Fruit fly (Drosophila melanogaster) whole organism, larva: ENCODE data around the gene UBL3.

Experiments used
- noc ChIP-seq: fragments of 200-800 bp; sonication (Bioruptor generic); optimal IDR thresholded peaks from 3 replicates; lab custom pipeline; 2019; ENCODE audit warnings: missing biosample characterization, mild to moderate bottlenecking, missing genetic modification characterization, moderate library complexity

UBL3 gene

DNA sequence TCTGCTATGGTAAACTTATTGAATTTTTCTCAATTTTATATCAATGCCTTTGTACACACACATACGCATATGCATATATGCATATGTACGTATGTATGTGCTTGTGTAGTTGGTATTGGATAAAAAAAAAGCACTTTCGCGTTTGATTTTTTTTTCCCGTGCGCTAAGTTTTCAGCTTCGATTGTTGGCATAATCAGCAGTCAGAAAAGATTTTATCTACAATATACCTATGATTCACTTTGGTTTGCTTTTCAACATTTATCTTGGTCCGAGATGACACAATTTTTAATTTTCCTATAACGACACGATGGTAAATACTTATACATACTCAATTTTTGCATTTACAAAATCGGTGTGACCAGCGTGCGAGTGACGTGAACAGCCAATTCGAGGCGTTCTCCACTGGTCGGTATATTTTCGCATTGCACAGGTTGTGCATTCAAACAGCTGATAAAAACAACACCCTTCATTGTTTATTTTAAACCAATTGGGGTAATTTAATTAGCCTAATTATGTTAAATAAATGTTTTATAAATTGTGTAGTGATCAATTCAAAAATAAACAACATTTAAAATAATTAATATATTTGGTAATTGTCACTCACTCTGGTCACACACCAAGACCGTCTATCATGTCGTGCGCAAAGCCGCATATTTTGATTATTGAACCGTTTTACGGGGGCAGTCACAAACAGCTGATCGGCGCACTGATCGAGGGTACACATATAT is at the start of gene UBL3, which contains the start of gene CG15914:
Gene UBL3, minus strand, starts transcription at position 361 of the 728 bp plus-strand sequence.
Gene CG15914, plus strand, starts transcription at position 607 of the 728 bp plus-strand sequence.
- peak; percentile 42 for TF ChIP-seq noc (tag; lab: Kevin White, UChicago)

DNA sequence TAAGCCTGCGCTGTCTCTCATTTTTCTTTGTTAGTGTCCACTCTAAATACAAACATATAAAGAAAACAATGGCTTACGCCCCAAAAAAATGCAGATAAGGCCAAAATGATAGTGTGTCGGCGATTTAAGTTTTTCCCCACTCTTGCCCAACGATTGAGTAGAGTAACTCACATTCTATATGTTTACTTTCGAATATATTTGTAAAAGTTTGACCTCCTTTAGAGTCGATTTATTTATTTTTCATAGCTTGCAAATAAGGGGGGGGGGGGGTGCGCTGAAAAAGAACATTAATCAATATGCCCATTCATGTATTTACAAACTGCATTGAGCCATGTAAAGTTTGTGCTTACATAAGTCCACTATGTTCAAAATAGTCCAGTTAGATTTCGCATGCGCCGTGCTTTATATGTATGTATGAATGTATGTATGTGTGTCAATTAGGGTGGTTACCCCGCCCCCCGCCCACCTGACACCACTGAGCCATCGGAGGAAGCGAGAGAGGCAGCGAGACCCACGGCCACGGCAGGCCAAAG is 40.8 kb upstream of the UBL3 start:
- no peak for TF ChIP-seq noc (tag; lab: Kevin White, UChicago)

DNA sequence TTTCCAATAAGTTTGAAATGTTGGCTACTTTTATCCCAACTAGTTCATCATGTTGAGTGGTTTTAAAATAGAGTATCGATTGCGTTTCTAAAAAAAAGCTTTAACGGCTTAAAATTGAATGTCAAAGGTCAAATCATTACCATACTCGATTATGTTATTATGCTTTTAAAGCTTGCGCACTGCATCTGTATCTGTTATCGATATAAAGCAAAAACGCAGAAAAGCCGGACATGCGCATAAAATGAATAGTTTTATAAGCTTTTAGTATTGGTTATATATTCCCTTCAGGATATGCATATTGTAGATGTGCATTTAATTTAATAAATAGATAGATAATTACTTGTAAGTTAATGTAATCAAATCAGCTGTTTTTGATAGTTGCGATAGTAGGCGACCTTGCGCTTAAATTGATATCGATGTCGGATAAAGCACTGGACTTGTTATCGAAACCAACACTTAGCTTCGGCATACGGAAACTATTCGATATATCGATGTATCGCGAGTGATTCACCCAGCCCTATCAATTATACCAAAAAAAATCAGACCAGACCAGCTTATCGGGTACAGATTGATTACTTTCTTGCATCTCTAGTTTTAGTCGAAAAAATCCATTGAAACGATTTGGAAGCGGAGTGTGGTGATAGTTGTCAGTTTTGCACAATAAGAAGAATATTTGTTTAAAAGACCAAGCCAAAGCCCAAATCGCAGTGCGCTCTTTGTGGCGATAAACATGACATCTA is 38.8 kb upstream of the UBL3 start, which contains the start of gene shi:
Gene shi, plus strand, starts transcription at position 511 of the 740 bp plus-strand sequence.
- TF ChIP-seq noc (tag; lab: Kevin White, UChicago), result no peak

DNA sequence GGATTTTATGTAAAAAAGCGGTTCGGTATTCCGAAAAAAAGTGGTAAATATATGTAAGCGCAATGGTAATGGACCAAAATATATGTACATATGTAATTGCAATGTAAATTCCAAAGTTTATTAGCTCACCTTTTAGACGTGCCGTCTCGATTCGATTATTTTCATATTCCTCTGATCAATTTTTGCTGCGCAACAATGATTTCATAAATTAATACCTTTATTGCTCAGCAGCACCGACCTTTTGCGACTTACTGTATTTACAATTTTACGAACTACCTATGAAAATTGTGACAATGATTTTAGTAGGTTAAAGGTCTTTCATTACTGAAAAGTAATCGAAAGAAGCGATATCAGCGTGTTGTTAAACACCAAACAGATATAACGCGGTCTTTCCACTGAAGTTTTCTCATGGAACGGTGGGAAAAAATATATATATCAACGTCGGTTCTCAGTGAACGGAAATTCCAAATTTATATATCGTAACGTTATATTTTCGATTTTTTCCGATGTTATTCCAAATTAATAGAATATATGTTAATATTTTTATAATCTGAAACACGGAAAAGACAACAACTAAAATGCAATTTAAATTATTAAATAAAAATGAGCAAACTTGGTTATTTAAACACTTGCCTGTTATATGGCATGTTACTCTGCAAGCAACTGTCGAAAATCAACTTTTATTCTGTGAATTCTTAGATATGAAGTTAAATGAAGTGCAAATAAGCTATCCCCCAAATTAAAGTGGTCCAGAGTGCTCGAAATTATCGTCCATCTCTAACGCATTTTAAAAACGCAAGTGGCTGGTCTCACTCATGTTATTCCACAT is 37.0 kb upstream of the UBL3 start, which contains the start of the genes MSBP and CG15916:
Gene MSBP, minus strand, starts transcription at position 330 of the 829 bp plus-strand sequence.
Gene CG15916, plus strand, starts transcription at position 810 of the 829 bp plus-strand sequence.
- no peak for TF ChIP-seq noc (tag; lab: Kevin White, UChicago)

DNA sequence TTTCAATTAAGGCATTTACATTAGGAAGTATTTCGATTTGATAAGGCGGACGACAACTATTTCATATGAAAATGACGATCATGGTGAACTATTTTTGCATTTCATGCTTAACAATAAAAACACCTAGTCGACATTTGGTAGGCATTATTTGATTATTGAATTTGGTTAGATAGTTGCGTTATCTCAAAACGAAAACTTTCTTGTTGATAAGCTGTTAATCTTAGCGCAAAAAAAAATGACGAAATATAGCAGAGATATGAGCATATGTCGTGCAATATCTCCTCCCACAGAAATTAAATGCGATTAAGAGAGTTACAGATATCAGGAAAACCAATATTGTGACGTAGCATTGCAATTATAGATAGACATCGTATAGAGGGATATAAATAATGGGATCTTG is 35.8 kb upstream of the UBL3 start:
- TF ChIP-seq noc (tag; lab: Kevin White, UChicago), result no peak

DNA sequence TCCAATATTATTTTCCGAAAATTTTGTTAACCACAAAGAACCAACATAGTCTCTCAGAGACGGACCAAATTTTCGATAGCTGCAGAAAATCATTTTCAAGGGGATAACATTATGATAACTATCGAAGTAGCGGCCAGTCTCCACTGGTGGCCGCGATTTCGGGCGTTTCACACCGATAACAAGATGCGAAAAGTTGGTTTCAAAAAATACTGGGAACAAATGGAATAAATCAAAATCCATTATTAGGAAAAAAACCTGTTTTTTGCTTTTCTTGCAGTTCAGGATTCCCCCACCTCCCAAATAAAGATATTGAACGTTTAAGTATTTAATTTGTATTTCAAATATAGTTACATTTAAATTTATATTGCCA is 34.3 kb upstream of the UBL3 start, which contains the start of gene tay:
Gene tay, minus strand, starts transcription at position 65 of the 370 bp plus-strand sequence.
- TF ChIP-seq noc (tag; lab: Kevin White, UChicago), result no peak

DNA sequence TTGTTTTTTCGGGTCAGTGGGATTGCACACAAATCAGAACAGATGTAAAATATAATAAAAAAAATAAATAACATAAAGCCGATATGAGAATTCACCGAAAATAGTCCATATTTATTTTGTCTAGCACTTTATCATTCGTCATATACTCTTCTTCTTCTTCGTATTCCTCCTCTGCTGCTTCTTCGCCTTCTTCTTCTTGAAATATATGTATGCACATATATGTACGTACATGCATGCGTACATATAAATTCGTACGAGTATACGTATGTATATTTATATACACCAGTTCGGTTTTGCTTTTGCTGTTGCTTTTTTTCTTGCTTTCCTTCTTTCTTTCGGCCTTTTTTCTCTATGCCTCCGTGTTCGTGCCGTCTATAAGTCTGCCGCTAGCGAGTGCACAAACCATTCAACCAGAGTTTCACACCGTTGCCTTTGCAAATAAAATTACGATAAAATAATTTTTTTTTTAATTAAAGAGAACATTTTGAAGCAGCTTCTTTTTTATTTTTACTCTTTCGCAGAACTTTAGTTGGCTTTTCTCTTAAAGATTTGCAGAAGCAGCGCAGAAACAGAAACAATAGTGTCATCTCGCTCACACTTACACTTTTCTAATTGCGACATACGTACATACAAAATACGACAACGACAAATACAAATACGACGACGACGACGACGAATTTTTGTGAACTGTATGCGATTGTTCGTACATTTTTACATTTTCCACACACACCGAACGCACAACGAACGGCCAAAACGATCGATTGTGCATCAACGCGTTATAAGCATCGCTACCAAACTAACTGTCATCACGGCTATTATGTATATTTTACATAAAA is 33.7 kb upstream of the UBL3 start:
- no peak for TF ChIP-seq noc (tag; lab: Kevin White, UChicago)

DNA sequence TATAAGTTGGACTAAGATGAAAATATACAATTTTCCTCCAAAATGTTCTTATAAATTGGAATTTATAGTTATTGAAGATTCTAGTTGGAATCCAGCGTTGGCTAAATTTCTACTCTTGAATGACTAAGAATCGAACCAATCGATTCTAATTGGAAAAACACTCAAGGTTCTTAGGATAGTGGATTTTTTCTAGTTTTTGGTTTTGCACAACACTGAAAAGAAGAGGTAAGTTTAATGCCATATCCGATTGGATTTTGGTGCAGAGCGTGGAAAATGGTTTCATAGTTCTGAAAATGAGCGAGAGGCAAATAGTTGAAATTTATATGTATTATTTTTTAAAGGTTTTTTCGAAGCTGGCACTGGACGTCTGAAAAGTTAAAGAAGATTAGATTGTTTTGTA is 22.6 kb upstream of the UBL3 start:
- no peak for TF ChIP-seq noc (tag; lab: Kevin White, UChicago)

DNA sequence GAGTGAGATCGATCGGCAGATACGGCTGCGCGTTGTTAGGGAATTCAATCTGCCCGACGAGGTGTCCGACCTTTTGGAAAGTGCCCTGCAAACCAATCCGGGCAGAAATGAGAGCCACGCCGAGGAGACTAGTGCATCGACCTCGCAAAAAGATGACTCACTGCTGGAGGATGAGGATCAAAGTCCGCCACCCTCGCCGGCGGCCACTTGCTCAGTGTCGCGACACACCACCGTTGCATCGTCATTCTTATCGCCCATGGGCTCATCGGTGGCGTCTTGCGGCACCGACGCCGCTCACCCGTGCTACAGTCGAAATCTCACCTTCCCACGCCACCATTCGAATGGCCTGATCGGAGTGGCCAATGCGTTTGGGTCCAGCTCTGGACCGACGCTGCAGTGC is 21.5 kb upstream of the UBL3 start:
- TF ChIP-seq noc (tag; lab: Kevin White, UChicago), result no peak

DNA sequence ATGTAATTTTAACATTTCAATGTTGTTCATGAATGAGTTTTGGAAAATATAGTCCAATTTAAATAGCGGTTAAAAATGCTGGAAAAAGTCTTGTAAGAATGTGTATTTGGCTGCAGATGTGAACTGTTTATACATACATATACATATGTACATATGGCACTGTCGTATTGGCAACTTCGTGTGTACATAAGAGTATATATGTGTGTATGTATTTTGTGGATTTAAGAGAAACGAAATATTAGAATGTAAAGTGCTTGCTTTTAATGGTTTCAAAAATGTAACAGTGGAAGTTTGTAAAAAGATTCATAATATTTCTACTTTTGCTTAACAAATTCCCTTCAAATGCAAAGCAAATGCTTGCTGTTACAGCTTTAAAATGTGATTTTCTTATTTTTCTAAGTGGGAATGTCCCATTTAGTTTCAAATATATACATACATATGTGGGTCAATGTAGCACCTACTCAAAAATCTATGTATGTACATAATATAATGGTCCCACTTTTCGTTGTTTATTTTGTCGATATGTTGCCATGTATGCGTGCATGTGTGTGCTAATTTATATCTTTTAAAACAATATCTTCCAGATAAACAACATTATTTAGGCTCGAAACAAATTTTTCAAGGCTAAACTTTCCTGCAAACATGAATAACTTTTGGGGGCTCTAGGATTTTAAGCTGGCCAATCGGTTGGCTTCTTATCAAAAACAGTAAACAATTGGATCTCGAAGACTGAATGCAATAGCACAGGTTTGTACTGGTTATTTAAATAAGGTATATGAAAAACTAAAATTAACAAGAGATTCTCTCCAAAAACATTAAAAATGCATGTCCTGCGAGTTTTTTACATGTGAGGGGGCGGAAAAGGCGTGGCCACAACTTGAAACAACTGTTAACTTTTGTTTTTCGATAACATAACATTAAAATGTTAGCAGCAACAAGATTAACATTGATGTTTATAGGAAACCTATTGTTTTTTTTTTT is 18.1 kb upstream of the UBL3 start:
- TF ChIP-seq noc (tag; lab: Kevin White, UChicago), result no peak

DNA sequence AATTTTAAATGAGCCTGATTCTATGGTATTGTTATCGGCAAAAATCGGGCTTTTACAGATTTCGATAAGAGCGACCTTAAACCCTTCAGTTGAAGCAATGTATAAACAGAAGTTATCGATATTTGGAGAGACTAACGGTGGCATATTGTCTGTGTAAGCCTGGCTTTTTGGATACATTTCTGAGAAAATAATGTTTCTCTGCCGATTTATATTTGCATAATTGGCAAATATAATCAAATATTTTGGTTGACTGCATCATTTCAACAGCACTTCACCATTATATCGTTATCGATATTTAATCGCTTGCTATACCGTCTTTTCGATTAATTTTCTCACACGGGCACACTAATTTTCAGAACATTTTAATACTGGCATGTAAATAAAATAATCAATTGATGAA is 16.9 kb upstream of the UBL3 start, which contains the start of gene CG16952:
Gene CG16952, plus strand, starts transcription at position 341 of the 400 bp plus-strand sequence.
- TF ChIP-seq noc (tag; lab: Kevin White, UChicago), result no peak

DNA sequence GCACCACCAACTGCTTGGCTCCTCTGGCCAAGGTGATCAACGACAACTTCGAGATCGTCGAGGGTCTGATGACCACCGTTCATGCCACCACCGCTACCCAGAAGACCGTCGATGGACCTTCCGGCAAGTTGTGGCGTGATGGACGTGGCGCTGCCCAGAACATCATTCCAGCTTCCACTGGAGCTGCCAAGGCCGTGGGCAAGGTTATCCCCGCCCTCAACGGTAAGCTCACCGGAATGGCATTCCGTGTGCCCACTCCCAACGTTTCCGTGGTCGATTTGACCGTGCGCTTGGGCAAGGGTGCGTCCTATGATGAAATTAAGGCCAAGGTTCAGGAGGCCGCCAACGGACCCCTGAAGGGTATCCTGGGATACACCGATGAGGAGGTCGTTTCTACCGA is 15.8 kb upstream of the UBL3 start:
- TF ChIP-seq noc (tag; lab: Kevin White, UChicago), result no peak

DNA sequence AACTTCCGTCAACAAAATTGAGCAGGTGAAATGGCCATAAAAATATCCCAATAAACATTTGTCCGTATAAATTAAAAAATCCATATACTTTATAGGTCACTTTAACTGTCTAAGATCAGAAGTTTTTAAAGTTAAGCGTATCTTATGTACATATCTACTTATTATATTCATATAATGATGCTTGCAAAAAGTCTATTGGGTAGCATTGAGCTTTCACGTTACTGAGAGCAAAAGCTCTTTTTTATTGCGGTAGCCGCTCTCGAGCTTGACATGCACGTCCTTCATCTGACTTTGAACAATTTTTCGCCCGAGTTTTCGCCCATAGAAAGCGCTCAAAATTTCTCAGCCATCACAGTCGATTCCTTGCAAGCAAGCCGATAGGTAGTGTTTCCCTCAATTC is 14.9 kb upstream of the UBL3 start, which contains the start of gene Gapdh2:
Gene Gapdh2, plus strand, starts transcription at position 283 of the 400 bp plus-strand sequence.
- peak; percentile 100 for TF ChIP-seq noc (tag; lab: Kevin White, UChicago)
